Fruit fly (Drosophila melanogaster) whole organism, embryonic: ENCODE results near the gene CG3184.

Experiments used
- ATbp ChIP-seq: fragments of 200-800 bp; sonication (Bioruptor generic); optimal IDR thresholded peaks from 2 replicates; lab custom pipeline; 2017; ENCODE audit warnings: missing biosample characterization, mild to moderate bottlenecking, missing genetic modification characterization, missing genetic modification reagents
- Atf3 ChIP-seq: fragments of 200-800 bp; sonication (Bioruptor generic); optimal IDR thresholded peaks from 3 replicates; lab custom pipeline; 2016; ENCODE audit warnings: missing biosample characterization, missing genetic modification characterization
- CG11247 ChIP-seq: fragments of 200-800 bp; sonication (Bioruptor generic); IDR thresholded peaks from 2 replicates; pipeline ENCODE4 v1.3.6; 2022; ENCODE audit warnings: missing biosample characterization, missing genetic modification characterization
- CG11695 ChIP-seq: fragments of 200-800 bp; sonication (Bioruptor generic); IDR thresholded peaks from 3 replicates; pipeline ENCODE4 v1.3.6; 2022; ENCODE audit warnings: missing biosample characterization, missing genetic modification characterization
- CG11723 ChIP-seq: fragments of 200-800 bp; sonication (Bioruptor generic); optimal IDR thresholded peaks from 2 replicates; lab custom pipeline; 2017; ENCODE audit warnings: missing biosample characterization, mild to moderate bottlenecking, missing genetic modification characterization
- CG13123 ChIP-seq: fragments of 200-800 bp; sonication (Bioruptor generic); optimal IDR thresholded peaks from 2 replicates; lab custom pipeline; 2016; ENCODE audit warnings: missing biosample characterization, missing genetic modification characterization
- CG14050 ChIP-seq: fragments of 200-800 bp; sonication (Bioruptor generic); IDR thresholded peaks from 3 replicates; pipeline ENCODE4 v1.3.6; 2022; ENCODE audit warnings: missing biosample characterization, missing genetic modification characterization
- CG17186 ChIP-seq: fragments of 200-800 bp; sonication (Bioruptor generic); optimal IDR thresholded peaks from 3 replicates; lab custom pipeline; 2017; ENCODE audit warnings: missing biosample characterization, missing genetic modification reagents, missing genetic modification characterization
- CG17385 ChIP-seq: fragments of 200-800 bp; sonication (Bioruptor generic); optimal IDR thresholded peaks from 3 replicates; lab custom pipeline; 2018; ENCODE audit warnings: missing biosample characterization, mild to moderate bottlenecking, missing genetic modification characterization
- CG30403 ChIP-seq: fragments of 200-800 bp; sonication (Bioruptor generic); optimal IDR thresholded peaks from 3 replicates; lab custom pipeline; 2016; ENCODE audit warnings: missing biosample characterization, missing genetic modification characterization
- CG5180 ChIP-seq: fragments of 200-800 bp; sonication (Bioruptor generic); optimal IDR thresholded peaks from 3 replicates; lab custom pipeline; 2017; ENCODE audit warnings: missing biosample characterization, missing genetic modification characterization, mild to moderate bottlenecking, moderate library complexity, missing genetic modification reagents
- CG7271 ChIP-seq: fragments of 200-800 bp; sonication (Bioruptor generic); optimal IDR thresholded peaks from 2 replicates; lab custom pipeline; 2018; ENCODE audit warnings: missing biosample characterization, mild to moderate bottlenecking, missing genetic modification characterization, moderate library complexity
- CG7745 ChIP-seq: fragments of 200-800 bp; sonication (Bioruptor generic); optimal IDR thresholded peaks from 2 replicates; lab custom pipeline; 2018; ENCODE audit warnings: missing biosample characterization, mild to moderate bottlenecking, missing genetic modification characterization, moderate library complexity
- CTCF ChIP-seq: fragments of 200-800 bp; sonication (Bioruptor generic); optimal IDR thresholded peaks from 2 replicates; lab custom pipeline; 2017; ENCODE audit warnings: missing biosample characterization, mild to moderate bottlenecking, missing genetic modification characterization, moderate library complexity
- CoRest ChIP-seq: fragments of 200-800 bp; sonication (Bioruptor generic); optimal IDR thresholded peaks from 3 replicates; lab custom pipeline; 2018; ENCODE audit warnings: missing biosample characterization, mild to moderate bottlenecking, missing genetic modification characterization, moderate library complexity
- Dfd ChIP-seq, 2 experiments: fragments of >200 bp; optimal IDR thresholded peaks; 2 replicates each; lab custom pipeline; 2017; ENCODE audit warnings: missing biosample characterization in 2 of 2, missing genetic modification characterization in 2 of 2
- Dip2 ChIP-seq: fragments of 200-800 bp; sonication (Bioruptor generic); IDR thresholded peaks from 2 replicates; pipeline ENCODE4 v1.3.6; 2022; ENCODE audit warnings: missing biosample characterization, missing genetic modification characterization
- Doc3 ChIP-seq: fragments of 200-800 bp; sonication (Bioruptor generic); IDR thresholded peaks from 3 replicates; pipeline ENCODE4 v1.3.6; 2022; ENCODE audit warnings: missing biosample characterization, missing genetic modification characterization; ENCODE audit not compliant: partially characterized antibody
- Dp ChIP-seq: fragments of 200-800 bp; sonication (Bioruptor generic); optimal IDR thresholded peaks from 2 replicates; lab custom pipeline; 2018; ENCODE audit warnings: missing biosample characterization, mild to moderate bottlenecking, missing genetic modification characterization, moderate library complexity
- E2f2 ChIP-seq: fragments of 200-800 bp; sonication (Bioruptor generic); IDR thresholded peaks from 2 replicates; pipeline ENCODE4 v1.3.6; 2022; ENCODE audit warnings: missing biosample characterization, missing genetic modification characterization
- HLHmδ ChIP-seq: fragments of 200-800 bp; sonication (Bioruptor generic); optimal IDR thresholded peaks from 2 replicates; lab custom pipeline; 2018; ENCODE audit warnings: missing biosample characterization, mild to moderate bottlenecking, missing genetic modification characterization, moderate library complexity
- Hmr ChIP-seq: fragments of 200-800 bp; sonication (Bioruptor generic); optimal IDR thresholded peaks from 3 replicates; lab custom pipeline; 2017; ENCODE audit warnings: mild to moderate bottlenecking, missing biosample characterization, missing genetic modification reagents, missing genetic modification characterization
- Hmx ChIP-seq: fragments of 200-800 bp; sonication (Bioruptor generic); optimal IDR thresholded peaks from 2 replicates; lab custom pipeline; 2016; ENCODE audit warnings: missing biosample characterization, missing genetic modification characterization
- Hr39 ChIP-seq: fragments of >200 bp; optimal IDR thresholded peaks from 2 replicates; lab custom pipeline; 2017
- Hr51 ChIP-seq, 2 experiments: fragments of 200-800 bp; sonication (Bioruptor generic); optimal IDR thresholded peaks; 2 replicates in 1 of 2; 3 replicates in 1 of 2; lab custom pipeline; 2016 to 2018; ENCODE audit warnings: missing biosample characterization in 2 of 2, missing genetic modification characterization in 2 of 2, mild to moderate bottlenecking in 1 of 2, moderate library complexity in 1 of 2
- Lpt ChIP-seq: fragments of >200 bp; optimal IDR thresholded peaks from 2 replicates; lab custom pipeline; 2018; ENCODE audit warnings: missing biosample characterization, missing genetic modification characterization
- MBD-R2 ChIP-seq: fragments of 200-800 bp; sonication (Bioruptor generic); IDR thresholded peaks from 2 replicates; pipeline ENCODE4 v1.3.6; 2022; ENCODE audit warnings: missing biosample characterization, missing genetic modification characterization
- NC2β ChIP-seq: fragments of 200-800 bp; sonication (Bioruptor generic); optimal IDR thresholded peaks from 2 replicates; lab custom pipeline; 2016; ENCODE audit warnings: missing biosample characterization, missing genetic modification characterization
- NfI ChIP-seq: fragments of 200-800 bp; sonication (Bioruptor generic); optimal IDR thresholded peaks from 3 replicates; lab custom pipeline; 2018; ENCODE audit warnings: missing biosample characterization, mild to moderate bottlenecking, missing genetic modification characterization, moderate library complexity
- Oli ChIP-seq: fragments of 200-800 bp; sonication (Bioruptor generic); optimal IDR thresholded peaks from 2 replicates; lab custom pipeline; 2018; ENCODE audit warnings: missing biosample characterization, mild to moderate bottlenecking, missing genetic modification characterization, moderate library complexity
- Six4 ChIP-seq: fragments of 200-800 bp; sonication (Bioruptor generic); optimal IDR thresholded peaks from 2 replicates; lab custom pipeline; 2016; ENCODE audit warnings: missing biosample characterization, missing genetic modification characterization
- Spps ChIP-seq: fragments of 200-800 bp; sonication (Bioruptor generic); optimal IDR thresholded peaks from 2 replicates; lab custom pipeline; 2018; ENCODE audit warnings: missing biosample characterization, mild to moderate bottlenecking, missing genetic modification characterization
- Sry-β ChIP-seq: fragments of 200-800 bp; sonication (Bioruptor generic); optimal IDR thresholded peaks from 2 replicates; lab custom pipeline; 2018; ENCODE audit warnings: missing biosample characterization, mild to moderate bottlenecking, missing genetic modification characterization, moderate library complexity
- YL-1 ChIP-seq: fragments of 200-800 bp; sonication (Bioruptor generic); optimal IDR thresholded peaks from 3 replicates; lab custom pipeline; 2017; ENCODE audit warnings: missing biosample characterization, mild to moderate bottlenecking, missing genetic modification characterization
- ab ChIP-seq: fragments of 200-800 bp; sonication (Bioruptor generic); optimal IDR thresholded peaks from 2 replicates; lab custom pipeline; 2016; ENCODE audit warnings: missing biosample characterization, missing genetic modification characterization
- chn ChIP-seq: fragments of 200-800 bp; sonication (Bioruptor generic); optimal IDR thresholded peaks from 2 replicates; lab custom pipeline; 2016; ENCODE audit warnings: missing biosample characterization, missing genetic modification characterization
- eyg ChIP-seq: fragments of 200-800 bp; sonication (Bioruptor generic); optimal IDR thresholded peaks from 3 replicates; lab custom pipeline; 2016; ENCODE audit warnings: missing biosample characterization, missing genetic modification characterization
- kay ChIP-seq: fragments of 200-800 bp; sonication (Bioruptor generic); optimal IDR thresholded peaks from 2 replicates; lab custom pipeline; 2016; ENCODE audit warnings: missing biosample characterization, missing genetic modification characterization
- lilli ChIP-seq: fragments of 200-800 bp; sonication (Bioruptor generic); optimal IDR thresholded peaks from 3 replicates; lab custom pipeline; 2016; ENCODE audit warnings: missing biosample characterization, missing genetic modification characterization
- nerfin-1 ChIP-seq: fragments of 200-800 bp; sonication (Bioruptor generic); optimal IDR thresholded peaks from 3 replicates; lab custom pipeline; 2019; ENCODE audit warnings: missing biosample characterization, mild to moderate bottlenecking, missing genetic modification characterization, moderate library complexity
- oc ChIP-seq: fragments of 200-800 bp; sonication (Bioruptor generic); optimal IDR thresholded peaks from 2 replicates; lab custom pipeline; 2018; ENCODE audit warnings: missing biosample characterization, mild to moderate bottlenecking, missing genetic modification characterization, moderate library complexity
- pan ChIP-seq, 4 experiments: fragments of >200 bp in 3 of 4; fragments of 200-800 bp in 1 of 4; sonication (Bioruptor generic) in 1 of 4; optimal IDR thresholded peaks in 3 of 4; IDR thresholded peaks in 1 of 4; 2 replicates each; pipeline versions ENCODE4 v1.3.6 to Lab custom; 2017 to 2022; ENCODE audit warnings: missing biosample characterization in 2 of 4, missing genetic modification characterization in 2 of 4, mixed read lengths in 1 of 4
- pros ChIP-seq: fragments of 200-800 bp; sonication (Bioruptor generic); optimal IDR thresholded peaks from 3 replicates; lab custom pipeline; 2019; ENCODE audit warnings: missing biosample characterization, mild to moderate bottlenecking, missing genetic modification characterization, moderate library complexity
- rib ChIP-seq: fragments of 200-800 bp; sonication (Bioruptor generic); IDR thresholded peaks from 2 replicates; pipeline ENCODE4 v1.3.6; 2022; ENCODE audit warnings: missing biosample characterization, missing genetic modification characterization
- slp2 ChIP-seq: fragments of 200-800 bp; sonication (Bioruptor generic); optimal IDR thresholded peaks from 2 replicates; lab custom pipeline; 2016; ENCODE audit warnings: missing biosample characterization, missing genetic modification characterization
- tgo ChIP-seq: fragments of 200-800 bp; sonication (Bioruptor generic); IDR thresholded peaks from 3 replicates; pipeline ENCODE4 v1.3.6; 2022; ENCODE audit warnings: missing biosample characterization, missing genetic modification characterization
- trem ChIP-seq: fragments of 200-800 bp; optimal IDR thresholded peaks from 3 replicates; lab custom pipeline; 2019; ENCODE audit warnings: missing biosample characterization, mild to moderate bottlenecking, missing genetic modification characterization, moderate library complexity
- tup ChIP-seq: fragments of 200-800 bp; sonication (Bioruptor generic); optimal IDR thresholded peaks from 2 replicates; lab custom pipeline; 2016; ENCODE audit warnings: missing biosample characterization, mild to moderate bottlenecking, missing genetic modification characterization, moderate library complexity
- tx ChIP-seq: fragments of 200-800 bp; sonication (Bioruptor generic); optimal IDR thresholded peaks from 2 replicates; lab custom pipeline; 2016; ENCODE audit warnings: missing biosample characterization, missing genetic modification characterization
- wdn ChIP-seq: fragments of 200-800 bp; sonication (Bioruptor generic); IDR thresholded peaks from 2 replicates; pipeline ENCODE4 v1.3.6; 2022; ENCODE audit warnings: missing biosample characterization, missing genetic modification characterization
- z ChIP-seq: fragments of 200-800 bp; sonication (Bioruptor generic); IDR thresholded peaks from 3 replicates; pipeline ENCODE4 v1.3.6; 2022; ENCODE audit warnings: missing biosample characterization, missing genetic modification characterization

The CG3184 gene

dm6 chrX:6696467-6696866 lies 7.9 kb upstream of the CG3184 start:
- TF ChIP-seq pan (optimal IDR thresholded peaks at IDR 0.05; lab: Kevin White, UChicago) = no peak
- peak in 1 of 2 experiments; percentile 76 for TF ChIP-seq pan (GFP tag; optimal IDR thresholded peaks at IDR 0.05 in 1 of 2, IDR thresholded peaks at IDR 0.05 in 1 of 2)
- no peak for TF ChIP-seq Doc3
- TF ChIP-seq nerfin-1 (tag; lab: Kevin White, UChicago) = peak; percentile 63
- TF ChIP-seq Hr39 (lab: Kevin White, UChicago) = no peak
- TF ChIP-seq Atf3 = peak; percentile 9
- no peak for TF ChIP-seq CG7745 (tag; lab: Kevin White, UChicago)
- peak; percentile 68 for TF ChIP-seq CoRest (tag; lab: Kevin White, UChicago)
- peak; percentile 56; the same call in 1 of the 2 replicates for TF ChIP-seq E2f2 (GFP tag; lab: Robert Waterston, UW)
- no peak for TF ChIP-seq CG7271 (tag; lab: Kevin White, UChicago)
- no peak for TF ChIP-seq Dip2 (GFP tag; lab: Robert Waterston, UW)
- peak; percentile 19 for TF ChIP-seq slp2
- peak; percentile 29 for TF ChIP-seq tup (GFP tag; lab: Kevin White, UChicago)
- TF ChIP-seq trem = peak; percentile 12
- TF ChIP-seq Oli (tag; lab: Kevin White, UChicago) = peak; percentile 66
- TF ChIP-seq Sry-β (GFP tag; lab: Kevin White, UChicago) = no peak
- TF ChIP-seq CG11695 (GFP tag; lab: Robert Waterston, UW) = peak; percentile 81
- no peak for TF ChIP-seq CG13123 (GFP tag; lab: Kevin White, UChicago)
- TF ChIP-seq YL-1 (GFP tag; lab: Kevin White, UChicago) = peak; percentile 4
- TF ChIP-seq Spps (tag; lab: Kevin White, UChicago) = peak; percentile 22
- peak; percentile 4 for TF ChIP-seq eyg
- no peak for TF ChIP-seq ab (GFP tag; lab: Kevin White, UChicago)
- TF ChIP-seq Dp (GFP tag; lab: Kevin White, UChicago) = no peak
- peak; percentile 67; the same call in 1 of the 3 replicates for TF ChIP-seq tgo (GFP tag; lab: Robert Waterston, UW)
- TF ChIP-seq ATbp = peak; percentile 66
- TF ChIP-seq chn = peak; percentile 37
- peak; percentile 33 for TF ChIP-seq pros (GFP tag; lab: Kevin White, UChicago)
- TF ChIP-seq NfI = peak; percentile 72
- peak; percentile 12 for TF ChIP-seq tx (GFP tag; lab: Kevin White, UChicago)
- TF ChIP-seq Hmr = peak; percentile 87
- peak; percentile 13 for TF ChIP-seq CTCF
- TF ChIP-seq CG5180 (GFP tag; lab: Kevin White, UChicago) = peak; percentile 58
- TF ChIP-seq CG11723 (GFP tag; lab: Kevin White, UChicago) = peak; percentile 65
- peak; percentile 61 for TF ChIP-seq NC2β
- TF ChIP-seq z = no peak
- no peak for TF ChIP-seq wdn (GFP tag; lab: Robert Waterston, UW)
- no peak for TF ChIP-seq oc (tag; lab: Kevin White, UChicago)
- TF ChIP-seq CG30403 (GFP tag; lab: Kevin White, UChicago) = peak; percentile 67
- no peak for TF ChIP-seq CG17186 (GFP tag; lab: Kevin White, UChicago)
- peak; percentile 10 for TF ChIP-seq Hmx (GFP tag; lab: Kevin White, UChicago)
- peak; percentile 32 to 71 for TF ChIP-seq Hr51 (GFP tag; optimal IDR thresholded peaks at IDR 0.05; lab: Kevin White, UChicago)
- TF ChIP-seq lilli (GFP tag; lab: Kevin White, UChicago) = peak; percentile 78
- TF ChIP-seq CG14050 (GFP tag; lab: Robert Waterston, UW) = peak; percentile 64
- peak; percentile 29 for TF ChIP-seq kay (GFP tag; lab: Kevin White, UChicago)
- no peak for TF ChIP-seq Dfd (GFP tag; optimal IDR thresholded peaks at IDR 0.05; lab: Kevin White, UChicago)
- TF ChIP-seq Six4 (GFP tag; lab: Kevin White, UChicago) = peak; percentile 34
- TF ChIP-seq CG11247 = peak; percentile 41; the same call in 1 of the 2 replicates
- TF ChIP-seq CG17385 (GFP tag; lab: Kevin White, UChicago) = peak; percentile 71
- TF ChIP-seq MBD-R2 (GFP tag; lab: Robert Waterston, UW) = peak; percentile 39; the same call in 1 of the 2 replicates
- TF ChIP-seq HLHmδ (GFP tag; lab: Kevin White, UChicago) = no peak
- TF ChIP-seq rib = 0 out of 2 replicates have a peak, but pooled peaks have one; percentile 38
- TF ChIP-seq Lpt (GFP tag; lab: Kevin White, UChicago) = no peak
